Worm (Caenorhabditis elegans): ENCODE measurements around the gene Y39B6A.13.

Gene Y39B6A.13

ce11 chrV:19119260-19119659 lies at the start of gene Y39B6A.13:
Y39B6A.13 (minus strand) TSS chrV:19119425.
- no peak for TF ChIP-seq mef-2 (tag; optimal IDR thresholded peaks at IDR 0.05)
- TF ChIP-seq sptf-1 (tag; optimal IDR thresholded peaks at IDR 0.05) = no peak
- no peak for TF ChIP-seq sup-37 (GFP tag; optimal IDR thresholded peaks at IDR 0.05)
- no peak for TF ChIP-seq nhr-11 (tag; optimal IDR thresholded peaks at IDR 0.05)
- TF ChIP-seq nhr-85 (tag) = peak; percentile 33
- TF ChIP-seq Y116A8C.19 (tag; optimal IDR thresholded peaks at IDR 0.05; ENCODE audit: borderline replicate concordance) = no peak
- no peak for TF ChIP-seq fos-1 (tag; optimal IDR thresholded peaks at IDR 0.05)
- TF ChIP-seq xbp-1 (tag; optimal IDR thresholded peaks at IDR 0.05) = peak; percentile 42
- TF ChIP-seq nhr-19 (GFP tag; conservative IDR thresholded peaks at IDR 0.05) = peak; percentile 48; the same call in 1 of the 2 replicates
- TF ChIP-seq irx-1 (tag; optimal IDR thresholded peaks at IDR 0.05) = no peak
- no peak for TF ChIP-seq hpl-2 (GFP tag; optimal IDR thresholded peaks at IDR 0.05)
- TF ChIP-seq elt-3 (tag; optimal IDR thresholded peaks at IDR 0.05) = peak in 1 of 6 experiments; percentile 7
- no peak for TF ChIP-seq zip-4 (GFP tag; optimal IDR thresholded peaks at IDR 0.05)
- TF ChIP-seq mdl-1 (tag; optimal IDR thresholded peaks at IDR 0.05) = no peak
- no peak for TF ChIP-seq aly-2 (tag; optimal IDR thresholded peaks at IDR 0.05)
- no peak for TF ChIP-seq lin-14 (GFP tag; optimal IDR thresholded peaks at IDR 0.05)
- TF ChIP-seq egl-13 (tag; optimal IDR thresholded peaks at IDR 0.05) = no peak
- TF ChIP-seq egl-27 (tag; optimal IDR thresholded peaks at IDR 0.05) = no peak
- TF ChIP-seq dsc-1 (tag; optimal IDR thresholded peaks at IDR 0.05) = no peak
- TF ChIP-seq ces-1 (GFP tag; optimal IDR thresholded peaks at IDR 0.05) = no peak
- no peak for TF ChIP-seq C34B4.2 (tag; optimal IDR thresholded peaks at IDR 0.05)
- no peak for TF ChIP-seq ceh-88 (GFP tag; IDR thresholded peaks at IDR 0.05)
- no peak for TF ChIP-seq C04F5.9 (tag; optimal IDR thresholded peaks at IDR 0.05)
- no peak for TF ChIP-seq ceh-63 (GFP tag; optimal IDR thresholded peaks at IDR 0.05)
- no peak for TF ChIP-seq sox-4 (tag; optimal IDR thresholded peaks at IDR 0.05)
- no peak for TF ChIP-seq ztf-11 (tag; optimal IDR thresholded peaks at IDR 0.05)
- no peak for TF ChIP-seq pqm-1 (tag; optimal IDR thresholded peaks at IDR 0.05)
- no peak for TF ChIP-seq pax-3 (tag; optimal IDR thresholded peaks at IDR 0.05)
- TF ChIP-seq F16B12.6 (tag; optimal IDR thresholded peaks at IDR 0.05) = peak; percentile 8
- peak; percentile 52 to 58 for TF ChIP-seq lsy-2 (tag; optimal IDR thresholded peaks at IDR 0.05)
- TF ChIP-seq lin-15B (tag; optimal IDR thresholded peaks at IDR 0.05) = no peak
- no peak for TF ChIP-seq tlp-1 (tag; optimal IDR thresholded peaks at IDR 0.05)
- no peak for TF ChIP-seq mab-9 (GFP tag; IDR thresholded peaks at IDR 0.05)
- no peak for TF ChIP-seq ets-5 (GFP tag; IDR thresholded peaks at IDR 0.05)
- TF ChIP-seq hlh-17 (GFP tag; optimal IDR thresholded peaks at IDR 0.05; ENCODE audit: borderline replicate concordance) = no peak
- TF ChIP-seq lir-3 (tag; optimal IDR thresholded peaks at IDR 0.05; ENCODE audit: poor library complexity) = no peak
- peak; percentile 12 for TF ChIP-seq unc-86 (tag; optimal IDR thresholded peaks at IDR 0.05)
- TF ChIP-seq nhr-77 (tag; optimal IDR thresholded peaks at IDR 0.05) = no peak
- no peak for TF ChIP-seq lin-39 (tag; optimal IDR thresholded peaks at IDR 0.05)
- TF ChIP-seq nhr-28 (tag; optimal IDR thresholded peaks at IDR 0.05) = no peak
- TF ChIP-seq lin-13 (GFP tag; optimal IDR thresholded peaks at IDR 0.05) = no peak
- TF ChIP-seq nhr-20 (tag; optimal IDR thresholded peaks at IDR 0.05) = peak; percentile 13
- TF ChIP-seq vab-15 (tag; optimal IDR thresholded peaks at IDR 0.05) = no peak
- TF ChIP-seq ceh-82 (tag; optimal IDR thresholded peaks at IDR 0.05) = peak in 2 of 3 experiments; percentile 23 to 39
- TF ChIP-seq fkh-10 (GFP tag; optimal IDR thresholded peaks at IDR 0.05) = no peak
- peak; percentile 64 for TF ChIP-seq nhr-47 (tag; optimal IDR thresholded peaks at IDR 0.05)
- TF ChIP-seq nhr-90 (tag; optimal IDR thresholded peaks at IDR 0.05; ENCODE audit: poor library complexity) = no peak
- TF ChIP-seq nhr-12 (tag; optimal IDR thresholded peaks at IDR 0.05) = no peak
- TF ChIP-seq nhr-237 (tag; optimal IDR thresholded peaks at IDR 0.05) = no peak
- TF ChIP-seq ceh-8 (GFP tag; optimal IDR thresholded peaks at IDR 0.05) = no peak
- TF ChIP-seq skn-1 (tag; optimal IDR thresholded peaks at IDR 0.05) = peak; percentile 39
- TF ChIP-seq lin-35 (GFP tag; optimal IDR thresholded peaks at IDR 0.05) = peak; percentile 77 to 88
- no peak for TF ChIP-seq nhr-71 (tag; optimal IDR thresholded peaks at IDR 0.05)

Data from whole organism, L1 larva.